Worm (Caenorhabditis elegans) whole organism, L3 larva: Measurements from ENCODE around the gene inx-2.

Experiments used
- R02D3.7 ChIP-seq: fragments of 150-350 bp; optimal IDR thresholded peaks from 2 replicates; lab custom pipeline; 2014; ENCODE audit warnings: missing biosample characterization, missing genetic modification characterization
- ZK546.5 ChIP-seq: sonication (generic microtip); optimal IDR thresholded peaks from 2 replicates; lab custom pipeline; 2017; ENCODE audit warnings: missing biosample characterization, missing genetic modification characterization
- aly-2 ChIP-seq: fragments of 150-350 bp; optimal IDR thresholded peaks from 2 replicates; lab custom pipeline; 2014; ENCODE audit warnings: missing biosample characterization, missing genetic modification characterization
- ama-1 ChIP-seq: fragments of 150-350 bp; optimal IDR thresholded peaks from 2 replicates; lab custom pipeline; 2018
- ceh-82 ChIP-seq: fragments of 150-350 bp; optimal IDR thresholded peaks from 2 replicates; lab custom pipeline; 2014; ENCODE audit warnings: missing biosample characterization, missing genetic modification characterization
- egl-27 ChIP-seq: sonication (generic microtip); optimal IDR thresholded peaks from 4 replicates; lab custom pipeline; 2017; ENCODE audit warnings: missing biosample characterization, missing genetic modification reagents, missing genetic modification characterization
- egl-5 ChIP-seq: fragments of 150-350 bp; optimal IDR thresholded peaks from 2 replicates; lab custom pipeline; 2017; ENCODE audit warnings: missing biosample characterization, missing genetic modification reagents, missing genetic modification characterization, inconsistent platforms
- elt-1 ChIP-seq: fragments of 150-350 bp; optimal IDR thresholded peaks from 2 replicates; lab custom pipeline; 2014; ENCODE audit warnings: missing biosample characterization, missing genetic modification characterization
- elt-2 ChIP-seq: sonication (generic microtip); optimal IDR thresholded peaks from 2 replicates; lab custom pipeline; 2016; ENCODE audit warnings: missing genetic modification reagents, mild to moderate bottlenecking, missing genetic modification characterization, missing compliant biosample characterization
- elt-3 ChIP-seq, 3 experiments: fragments of 150-350 bp in 1 of 3; sonication (generic microtip) in 2 of 3; optimal IDR thresholded peaks; 2 replicates in 2 of 3; 4 replicates in 1 of 3; lab custom pipeline; 2014 to 2017; ENCODE audit warnings: missing biosample characterization in 3 of 3, missing genetic modification characterization in 3 of 3
- eor-1 ChIP-seq, 2 experiments: fragments of 150-350 bp; optimal IDR thresholded peaks; 2 replicates each; lab custom pipeline; 2014 to 2018; ENCODE audit warnings: missing biosample characterization in 2 of 2, missing genetic modification characterization in 2 of 2
- fkh-10 ChIP-seq: sonication (generic microtip); optimal IDR thresholded peaks from 2 replicates; lab custom pipeline; 2017; ENCODE audit warnings: missing biosample characterization, missing genetic modification reagents, missing genetic modification characterization
- fkh-2 ChIP-seq: fragments of 150-350 bp; optimal IDR thresholded peaks from 2 replicates; lab custom pipeline; 2014; ENCODE audit warnings: missing biosample characterization, missing genetic modification reagents, missing genetic modification characterization
- hmg-11 ChIP-seq: sonication (generic microtip); optimal IDR thresholded peaks from 2 replicates; lab custom pipeline; 2016; ENCODE audit warnings: missing genetic modification characterization, missing compliant biosample characterization
- jun-1 ChIP-seq: fragments of 150-350 bp; optimal IDR thresholded peaks from 2 replicates; lab custom pipeline; 2014; ENCODE audit warnings: missing biosample characterization, missing genetic modification reagents, missing genetic modification characterization
- lin-15B ChIP-seq: fragments of 150-350 bp; optimal IDR thresholded peaks from 2 replicates; lab custom pipeline; 2014; ENCODE audit warnings: missing biosample characterization, missing genetic modification characterization
- lin-39 ChIP-seq: fragments of 150-350 bp; optimal IDR thresholded peaks from 2 replicates; lab custom pipeline; 2018; ENCODE audit warnings: missing biosample characterization, missing genetic modification reagents, missing genetic modification characterization
- mml-1 ChIP-seq: fragments of 150-350 bp; sonication (generic microtip); optimal IDR thresholded peaks from 3 replicates; lab custom pipeline; 2014; ENCODE audit warnings: missing biosample characterization, missing genetic modification characterization
- nhr-23 ChIP-seq: fragments of 150-350 bp; optimal IDR thresholded peaks from 2 replicates; lab custom pipeline; 2014; ENCODE audit warnings: missing biosample characterization, missing genetic modification reagents, missing genetic modification characterization
- nhr-237 ChIP-seq: fragments of 150-350 bp; optimal IDR thresholded peaks from 2 replicates; lab custom pipeline; 2014; ENCODE audit warnings: missing biosample characterization, missing genetic modification characterization
- nhr-25 ChIP-seq: sonication (generic microtip); optimal IDR thresholded peaks from 2 replicates; lab custom pipeline; 2017; ENCODE audit warnings: missing biosample characterization, missing genetic modification characterization
- nhr-28 ChIP-seq: fragments of 150-350 bp; optimal IDR thresholded peaks from 2 replicates; lab custom pipeline; 2014; ENCODE audit warnings: missing biosample characterization, missing genetic modification characterization
- nhr-77 ChIP-seq: fragments of 150-350 bp; optimal IDR thresholded peaks from 2 replicates; lab custom pipeline; 2014; ENCODE audit warnings: missing biosample characterization, missing genetic modification characterization
- pha-4 ChIP-seq: fragments of 150-350 bp; optimal IDR thresholded peaks from 2 replicates; lab custom pipeline; 2014; ENCODE audit warnings: missing biosample characterization, missing genetic modification reagents, missing genetic modification characterization
- pqm-1 ChIP-seq: fragments of 150-350 bp; optimal IDR thresholded peaks from 2 replicates; lab custom pipeline; 2017; ENCODE audit warnings: missing biosample characterization, missing genetic modification characterization, inconsistent platforms
- sea-2 ChIP-seq: fragments of 150-350 bp; sonication (generic microtip); optimal IDR thresholded peaks from 4 replicates; lab custom pipeline; 2014; ENCODE audit warnings: missing biosample characterization, missing genetic modification reagents, missing genetic modification characterization
- skn-1 ChIP-seq: fragments of 150-350 bp; optimal IDR thresholded peaks from 2 replicates; lab custom pipeline; 2014; ENCODE audit warnings: missing biosample characterization, missing genetic modification characterization
- snpc-4 ChIP-seq: fragments of 150-350 bp; optimal IDR thresholded peaks from 2 replicates; lab custom pipeline; 2014; ENCODE audit warnings: missing biosample characterization, missing genetic modification characterization
- zag-1 ChIP-seq: fragments of 150-350 bp; optimal IDR thresholded peaks from 2 replicates; lab custom pipeline; 2014; ENCODE audit warnings: missing biosample characterization, missing genetic modification characterization

The inx-2 gene

DNA sequence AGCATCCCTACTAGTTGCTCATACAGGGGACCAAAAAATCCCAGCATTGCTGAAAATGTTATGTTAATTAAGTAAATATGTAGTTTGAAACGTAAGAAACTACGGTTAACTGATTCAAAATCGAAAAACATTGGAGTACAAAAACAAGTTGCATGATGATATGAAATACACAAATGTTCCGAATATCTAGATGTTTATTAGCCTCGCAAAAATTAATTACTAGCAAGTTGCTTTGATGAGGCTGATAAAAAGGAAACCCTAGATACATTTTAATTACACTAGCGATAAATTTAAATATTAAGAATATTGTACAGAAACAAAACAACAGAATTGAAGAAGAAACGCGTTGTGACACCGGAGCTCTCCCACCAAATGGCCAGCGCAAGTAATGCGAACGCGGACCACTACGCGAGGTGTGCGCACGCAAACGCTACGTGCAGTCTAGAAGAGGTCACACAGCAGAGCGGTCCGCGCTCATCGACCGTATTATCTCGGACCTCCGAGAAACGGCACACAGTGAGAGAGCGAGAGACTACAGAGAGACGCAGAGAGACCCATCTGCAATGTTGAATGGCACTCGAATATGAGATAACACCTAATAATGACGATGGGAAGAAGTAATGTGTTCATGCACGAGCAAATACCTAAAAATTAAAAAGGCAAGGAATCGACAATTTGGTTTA is at the start of gene inx-2:
Gene inx-2 (minus strand): TSS at position 51 of the 683 bp plus-strand sequence.
- TF ChIP-seq nhr-25 (tag; lab: Kevin White, UChicago) = no peak
- no peak for TF ChIP-seq ZK546.5
- no peak for TF ChIP-seq zag-1

DNA sequence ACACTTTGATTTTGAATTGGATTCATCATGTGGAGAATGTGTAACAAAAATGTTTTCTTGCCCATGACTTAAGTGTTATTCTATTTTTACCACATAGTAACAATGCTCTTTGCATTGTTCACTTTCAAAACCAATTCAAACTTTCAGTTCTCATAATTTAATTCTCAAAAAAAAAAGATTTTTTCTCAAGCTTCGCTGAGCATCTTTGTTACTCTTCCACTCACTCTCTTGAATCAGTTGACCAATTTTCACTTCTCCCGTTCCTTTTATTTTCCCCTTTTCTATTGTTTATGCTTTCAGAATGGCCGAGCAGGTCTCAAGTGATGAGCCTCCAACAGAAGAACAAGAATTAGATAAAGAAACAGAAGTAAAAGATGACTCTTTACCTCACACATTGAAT is 49.6 kb upstream of the inx-2 start, which contains the start of gene oct-2:
Gene oct-2 (plus strand): TSS at position 301 of the 400 bp plus-strand sequence.
- no peak for TF ChIP-seq elt-1 (tag; lab: Kevin White, UChicago)
- no peak for TF ChIP-seq lin-15B (tag; lab: Kevin White, UChicago)
- no peak for TF ChIP-seq fkh-10 (GFP tag; lab: Kevin White, UChicago)
- TF ChIP-seq lin-39 (tag; lab: Kevin White, UChicago) = no peak
- no peak for TF ChIP-seq R02D3.7 (tag; lab: Kevin White, UChicago)
- no peak for TF ChIP-seq nhr-23 (tag; lab: Kevin White, UChicago)
- no peak for TF ChIP-seq hmg-11 (tag; lab: Kevin White, UChicago)
- no peak for TF ChIP-seq pha-4
- TF ChIP-seq nhr-237 (tag; lab: Kevin White, UChicago) = no peak
- no peak for TF ChIP-seq nhr-28 (tag; lab: Kevin White, UChicago)
- TF ChIP-seq, all 47 proteins: peak for 0

DNA sequence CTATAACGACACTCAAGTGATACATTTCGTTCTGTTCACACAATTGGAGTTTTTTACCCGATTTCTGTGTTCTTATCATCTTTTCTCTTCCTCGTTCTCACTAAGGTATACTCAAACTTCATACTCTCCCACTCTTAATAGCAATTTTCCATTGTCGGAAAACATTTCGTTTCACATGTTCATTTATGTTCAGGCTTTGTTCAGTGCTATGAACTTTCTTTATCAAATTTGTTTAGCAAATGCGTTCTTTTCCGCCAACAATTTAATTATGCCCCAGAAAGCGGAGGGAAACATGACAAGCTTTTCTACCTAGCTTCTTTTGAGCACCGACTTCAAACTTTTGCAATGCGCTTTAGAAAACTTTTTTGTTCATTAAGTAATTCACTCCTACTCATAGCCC is 48.9 kb upstream of the inx-2 start:
- no peak for TF ChIP-seq nhr-28 (tag; lab: Kevin White, UChicago)
- peak; percentile 52 for TF ChIP-seq elt-2 (tag; lab: Kevin White, UChicago)

DNA sequence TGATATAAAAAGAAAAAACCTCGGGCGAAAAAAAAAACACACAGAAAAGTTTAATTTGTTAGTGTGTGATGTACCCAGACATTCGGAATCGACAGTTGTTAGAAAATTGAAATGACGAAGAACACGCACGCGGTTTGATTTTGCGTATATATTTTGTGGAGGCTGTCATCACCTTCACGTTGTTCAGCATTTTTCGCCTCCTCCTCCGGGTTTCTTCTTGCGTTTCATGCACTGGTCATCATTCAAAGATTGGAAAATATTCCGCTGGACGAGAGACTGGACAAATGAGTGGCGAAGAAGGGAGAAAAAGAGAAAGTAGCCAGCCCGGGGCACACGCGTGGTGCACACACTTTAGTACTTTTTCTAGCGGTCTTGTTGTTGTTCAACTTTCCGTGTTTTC is 48.4 kb upstream of the inx-2 start:
- TF ChIP-seq egl-5 = peak; percentile 7
- no peak for TF ChIP-seq aly-2 (tag; lab: Kevin White, UChicago)
- TF ChIP-seq lin-39 (tag; lab: Kevin White, UChicago) = peak; percentile 5
- no peak for TF ChIP-seq hmg-11 (tag; lab: Kevin White, UChicago)

DNA sequence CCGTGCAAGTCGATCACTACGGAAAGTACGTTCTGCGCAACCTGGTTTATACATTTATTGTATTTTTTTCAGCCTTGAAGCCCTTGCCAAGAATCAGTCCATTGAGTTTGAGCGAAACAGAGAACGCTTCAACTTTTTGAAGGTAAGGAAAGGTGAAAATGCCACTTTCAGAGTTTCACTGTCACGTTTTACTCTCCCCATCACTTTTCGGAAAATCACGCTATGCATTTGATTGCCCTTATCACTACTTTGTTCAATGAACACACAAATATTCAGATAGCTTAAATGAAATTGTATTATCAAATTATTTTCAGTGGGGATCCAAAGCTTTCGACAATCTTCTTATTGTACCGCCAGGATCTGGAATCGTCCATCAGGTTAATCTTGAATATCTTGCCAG is 43.9 kb upstream of the inx-2 start:
- TF ChIP-seq ama-1 (lab: Kevin White, UChicago) (no peak), elt-2 (tag; lab: Kevin White, UChicago) (peak; percentile 60), skn-1 (tag; lab: Kevin White, UChicago) (no peak), lin-39 (tag; lab: Kevin White, UChicago) (no peak), elt-1 (tag; lab: Kevin White, UChicago) (no peak), pha-4 (peak; percentile 42), aly-2 (tag; lab: Kevin White, UChicago) (no peak), pqm-1 (tag; lab: Kevin White, UChicago) (peak; percentile 77)

DNA sequence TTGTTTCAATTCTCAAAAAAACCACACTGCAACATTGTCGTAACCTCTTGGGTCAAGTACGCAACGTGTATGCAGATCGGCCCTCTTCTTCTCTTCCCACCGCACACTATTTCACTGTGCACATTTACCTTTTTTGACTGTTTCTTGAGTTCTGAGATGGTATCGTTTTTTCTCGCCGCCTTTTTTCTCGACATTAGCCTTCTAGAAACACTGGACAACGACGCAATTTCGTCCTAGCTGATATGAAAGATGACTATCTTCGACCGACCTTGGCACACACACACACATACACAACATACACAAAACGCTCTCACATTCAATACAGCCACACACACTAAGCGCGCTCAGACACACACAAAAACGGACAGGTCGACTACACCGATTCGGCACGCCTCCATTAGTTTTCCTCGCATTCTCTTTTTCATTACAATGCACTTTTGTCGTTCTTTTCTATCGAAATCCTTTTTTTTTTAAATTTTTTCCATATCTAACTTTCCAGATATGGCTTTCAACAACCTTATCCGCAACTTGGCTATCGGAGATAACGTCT is 42.9 kb upstream of the inx-2 start, which contains the start of gene aco-1:
Gene aco-1 (plus strand): TSS at position 500 of the 550 bp plus-strand sequence.
- TF ChIP-seq egl-27 (tag; lab: Kevin White, UChicago) (peak; percentile 11), R02D3.7 (tag; lab: Kevin White, UChicago) (no peak), nhr-77 (no peak), nhr-23 (tag; lab: Kevin White, UChicago) (peak; percentile 58), nhr-28 (tag; lab: Kevin White, UChicago) (no peak), elt-3 (tag; optimal IDR thresholded peaks at IDR 0.05; lab: Kevin White, UChicago) (no peak), pqm-1 (tag; lab: Kevin White, UChicago) (peak; percentile 60), elt-2 (tag; lab: Kevin White, UChicago) (peak; percentile 83), elt-1 (tag; lab: Kevin White, UChicago) (peak; percentile 13), jun-1 (tag; lab: Kevin White, UChicago) (no peak), ceh-82 (tag; lab: Kevin White, UChicago) (no peak), sea-2 (no peak), lin-39 (tag; lab: Kevin White, UChicago) (no peak), zag-1 (no peak), hmg-11 (tag; lab: Kevin White, UChicago) (peak; percentile 27), fkh-2 (tag; lab: Kevin White, UChicago) (no peak), eor-1 (tag; optimal IDR thresholded peaks at IDR 0.05; lab: Kevin White, UChicago) (no peak), mml-1 (no peak), snpc-4 (tag; lab: Kevin White, UChicago) (no peak), nhr-25 (tag; lab: Kevin White, UChicago) (peak; percentile 88)
- TF ChIP-seq, all 47 proteins: peak for 7
